Fruit fly (Drosophila melanogaster) whole organism, pupa: ENCODE data around the gene Past1.
A peak's percentile ranks its signal among the peaks of the same experiment; 100 is the strongest.

ENCODE experiments used
- CG10348 ChIP-seq: fragments of 200-800 bp; sonication (Bioruptor generic); IDR thresholded peaks from 2 replicates; pipeline ENCODE4 v1.3.6; 2022; ENCODE audit warnings: missing biosample characterization, missing genetic modification characterization
- CG12605 ChIP-seq: fragments of 200-800 bp; sonication (Bioruptor generic); IDR thresholded peaks from 2 replicates; pipeline ENCODE4 v1.3.6; 2022; ENCODE audit warnings: missing biosample characterization, missing genetic modification characterization
- CG13204 ChIP-seq: fragments of 200-800 bp; sonication (Bioruptor generic); optimal IDR thresholded peaks from 2 replicates; lab custom pipeline; 2018; ENCODE audit warnings: missing biosample characterization, mild to moderate bottlenecking, missing genetic modification characterization, moderate library complexity
- CG14655 ChIP-seq: fragments of 200-800 bp; sonication (Bioruptor generic); optimal IDR thresholded peaks from 3 replicates; lab custom pipeline; 2017; ENCODE audit warnings: mild to moderate bottlenecking, missing biosample characterization, missing genetic modification reagents, missing genetic modification characterization
- CG15710 ChIP-seq: fragments of 200-800 bp; sonication (Bioruptor generic); optimal IDR thresholded peaks from 2 replicates; lab custom pipeline; 2018; ENCODE audit warnings: missing biosample characterization, mild to moderate bottlenecking, missing genetic modification characterization, moderate library complexity
- CG17806 ChIP-seq: fragments of 200-800 bp; sonication (Bioruptor generic); optimal IDR thresholded peaks from 2 replicates; lab custom pipeline; 2018; ENCODE audit warnings: missing biosample characterization, mild to moderate bottlenecking, missing genetic modification characterization, moderate library complexity
- CG32121 ChIP-seq: fragments of 200-800 bp; sonication (Bioruptor generic); IDR thresholded peaks from 2 replicates; pipeline ENCODE4 v1.3.6; 2022; ENCODE audit warnings: missing biosample characterization, missing genetic modification characterization
- CG34367 ChIP-seq: fragments of 200-800 bp; sonication (Bioruptor generic); optimal IDR thresholded peaks from 2 replicates; lab custom pipeline; 2018; ENCODE audit warnings: missing biosample characterization, mild to moderate bottlenecking, missing genetic modification characterization
- CG4496 ChIP-seq: fragments of 200-800 bp; sonication (Bioruptor generic); IDR thresholded peaks from 3 replicates; pipeline ENCODE4 v1.3.6; 2022; ENCODE audit warnings: missing biosample characterization, missing genetic modification characterization
- CG8159 ChIP-seq: fragments of 200-800 bp; sonication (Bioruptor generic); optimal IDR thresholded peaks from 3 replicates; lab custom pipeline; 2018; ENCODE audit warnings: missing biosample characterization, mild to moderate bottlenecking, missing genetic modification characterization, moderate library complexity
- CG8301 ChIP-seq: fragments of 200-800 bp; sonication (Bioruptor generic); optimal IDR thresholded peaks from 2 replicates; lab custom pipeline; 2018; ENCODE audit warnings: missing biosample characterization, mild to moderate bottlenecking, missing genetic modification characterization
- D1 ChIP-seq: fragments of 200-800 bp; sonication (Bioruptor generic); optimal IDR thresholded peaks from 2 replicates; lab custom pipeline; 2018; ENCODE audit warnings: missing biosample characterization, mild to moderate bottlenecking, missing genetic modification characterization, moderate library complexity
- EcR ChIP-seq: fragments of 200-800 bp; sonication (Bioruptor generic); optimal IDR thresholded peaks from 3 replicates; lab custom pipeline; 2019; ENCODE audit warnings: missing biosample characterization, missing genetic modification characterization, mild to moderate bottlenecking, moderate library complexity, missing genetic modification reagents
- Ets98B ChIP-seq: fragments of 200-800 bp; sonication (Bioruptor generic); IDR thresholded peaks from 2 replicates; pipeline ENCODE4 v1.3.6; 2022; ENCODE audit warnings: missing biosample characterization, missing genetic modification characterization
- Pif1B ChIP-seq: fragments of 200-800 bp; sonication (Bioruptor generic); optimal IDR thresholded peaks from 3 replicates; lab custom pipeline; 2016; ENCODE audit warnings: missing biosample characterization, missing genetic modification characterization
- Snoo ChIP-seq: fragments of 200-800 bp; sonication (Bioruptor generic); optimal IDR thresholded peaks from 3 replicates; lab custom pipeline; 2017; ENCODE audit warnings: missing biosample characterization, mild to moderate bottlenecking, missing genetic modification characterization, inconsistent platforms
- fd96Ca ChIP-seq: fragments of 200-800 bp; sonication (Bioruptor generic); IDR thresholded peaks from 3 replicates; pipeline ENCODE4 v1.3.6; 2022; ENCODE audit warnings: missing biosample characterization, missing genetic modification characterization
- gl ChIP-seq: fragments of 200-800 bp; sonication (Bioruptor generic); optimal IDR thresholded peaks from 2 replicates; lab custom pipeline; 2018; ENCODE audit warnings: missing biosample characterization, mild to moderate bottlenecking, missing genetic modification characterization
- rn ChIP-seq: fragments of 200-800 bp; sonication (Bioruptor generic); IDR thresholded peaks from 2 replicates; pipeline ENCODE4 v1.3.6; 2022; ENCODE audit warnings: missing biosample characterization, missing genetic modification characterization

The Past1 gene

DNA sequence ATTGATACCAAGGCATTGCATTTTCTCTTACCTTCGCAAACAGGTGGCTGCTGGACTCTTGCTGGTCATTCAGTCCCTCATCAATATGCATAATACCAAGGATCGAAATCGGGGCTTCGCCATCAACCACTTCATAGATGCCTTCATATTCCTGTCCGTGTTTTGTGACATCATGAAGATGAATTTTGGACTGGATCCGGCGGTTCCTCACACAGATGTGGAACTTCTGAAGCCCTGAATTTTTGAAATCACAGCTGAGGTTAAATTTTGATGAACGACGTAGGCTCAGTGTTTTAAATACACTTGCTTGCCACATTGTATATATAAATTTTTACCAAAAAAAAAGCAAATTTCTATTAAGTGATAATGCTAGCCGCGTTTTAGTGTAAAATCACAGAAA, at the start of gene Past1:
Gene Past1, plus strand, starts transcription at position 301 of the 400 bp plus-strand sequence.
- TF ChIP-seq Pif1B (no peak), Snoo (tag; lab: Kevin White, UChicago) (no peak), CG12605 (GFP tag; lab: Robert Waterston, UW) (no peak), CG32121 (GFP tag; lab: Robert Waterston, UW) (no peak), D1 (tag; lab: Kevin White, UChicago) (no peak), Ets98B (GFP tag; lab: Robert Waterston, UW) (no peak), CG4496 (no peak), gl (tag; lab: Kevin White, UChicago) (no peak), CG17806 (tag; lab: Kevin White, UChicago) (no peak), CG34367 (no peak)
- TF ChIP-seq, all 21 proteins: peak for 0

DNA sequence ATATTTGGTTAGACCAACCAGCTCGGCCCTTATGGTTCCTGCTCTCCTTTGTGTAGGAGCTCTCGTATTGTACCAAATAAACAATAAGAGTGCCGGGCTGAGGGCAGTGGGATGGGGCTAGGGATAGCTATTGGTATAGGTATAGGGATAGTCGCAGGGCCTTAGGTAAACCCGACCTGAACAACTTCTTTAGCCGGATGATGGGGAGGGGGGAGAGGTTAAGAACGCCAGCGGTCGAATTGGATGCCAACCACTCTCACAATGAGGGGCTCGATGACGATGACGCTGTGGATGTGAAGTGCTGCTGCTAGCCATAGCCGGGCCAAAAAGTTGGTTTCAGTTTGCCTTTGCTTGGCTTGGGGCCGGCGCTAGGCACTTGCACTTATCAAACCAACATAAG, 49.8 kb upstream of the Past1 start:
- TF ChIP-seq CG34367 (no peak), CG17806 (tag; lab: Kevin White, UChicago) (no peak), CG32121 (GFP tag; lab: Robert Waterston, UW) (no peak), fd96Ca (GFP tag; lab: Robert Waterston, UW) (0 out of 3 replicates have a peak, but pooled peaks have one; percentile 26), D1 (tag; lab: Kevin White, UChicago) (no peak), CG15710 (tag; lab: Kevin White, UChicago) (no peak)

DNA sequence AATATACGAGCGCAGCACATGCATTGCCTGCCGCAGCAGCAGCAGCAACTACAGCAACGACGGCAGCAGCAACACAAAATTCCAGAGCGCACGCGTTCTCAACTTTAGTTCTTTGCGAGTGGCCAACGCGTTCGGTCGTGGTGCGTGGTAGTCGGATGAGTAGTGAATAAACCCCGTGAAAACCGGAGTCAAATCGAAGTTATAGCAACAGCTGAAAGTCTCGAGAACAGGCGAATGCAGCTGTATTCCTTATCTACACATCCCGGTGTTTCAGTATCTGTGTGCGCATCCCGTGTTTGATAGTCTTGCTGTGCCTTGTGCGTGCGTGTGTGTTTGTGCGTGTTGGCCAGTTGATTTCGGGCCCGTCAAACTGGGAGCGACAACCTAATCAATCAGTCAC, 49.2 kb upstream of the Past1 start, which contains the start of gene Dtg:
Gene Dtg, plus strand, starts transcription at position 105 of the 400 bp plus-strand sequence.
- TF ChIP-seq Ets98B (GFP tag; lab: Robert Waterston, UW), result 0 out of 2 replicates have a peak, but pooled peaks have one; percentile 11
- peak; percentile 66 for TF ChIP-seq EcR (GFP tag; lab: Kevin White, UChicago)
- no peak for TF ChIP-seq fd96Ca (GFP tag; lab: Robert Waterston, UW)
- 0 out of 2 replicates have a peak, but pooled peaks have one; percentile 24 for TF ChIP-seq CG12605 (GFP tag; lab: Robert Waterston, UW)
- TF ChIP-seq CG4496, result peak; percentile 50; the same call in 1 of the 3 replicates
- no peak for TF ChIP-seq Pif1B

- TF ChIP-seq D1 (tag; lab: Kevin White, UChicago) (no peak), EcR (GFP tag; lab: Kevin White, UChicago) (no peak), CG17806 (tag; lab: Kevin White, UChicago) (no peak), CG4496 (no peak), CG13204 (GFP tag; lab: Kevin White, UChicago) (no peak), CG8159 (tag; lab: Kevin White, UChicago) (no peak), rn (GFP tag; lab: Robert Waterston, UW) (no peak)
- TF ChIP-seq, all 21 proteins: peak for 0
These were observed 47.8 kb upstream of the Past1 start for dm6 chr3R:12649099-12650029.

- TF ChIP-seq fd96Ca (GFP tag; lab: Robert Waterston, UW) (no peak), rn (GFP tag; lab: Robert Waterston, UW) (no peak), CG13204 (GFP tag; lab: Kevin White, UChicago) (no peak), CG17806 (tag; lab: Kevin White, UChicago) (no peak), D1 (tag; lab: Kevin White, UChicago) (peak; percentile 29)
These were observed 46.6 kb upstream of the Past1 start for dm6 chr3R:12650537-12650936.

DNA sequence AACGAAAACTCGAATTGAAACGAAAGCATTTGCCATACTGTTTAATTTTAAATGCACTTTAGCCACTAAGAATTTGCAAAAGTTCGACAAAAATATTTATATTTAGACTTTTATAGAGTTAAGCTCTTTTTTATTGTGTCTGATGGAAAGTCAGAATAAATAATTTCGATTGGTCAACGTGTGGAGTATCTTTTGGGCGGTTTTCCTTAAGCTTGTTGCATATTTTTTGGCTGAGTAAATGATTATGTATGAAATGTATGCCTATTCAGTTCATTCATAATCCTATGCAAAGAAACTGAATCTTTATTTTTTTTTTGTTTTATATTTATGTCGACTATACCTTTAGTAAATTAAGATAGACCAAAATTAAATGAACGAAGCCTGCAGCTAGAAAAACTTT, 44.4 kb upstream of the Past1 start:
- TF ChIP-seq Pif1B (no peak), fd96Ca (GFP tag; lab: Robert Waterston, UW) (no peak), CG14655 (GFP tag; lab: Kevin White, UChicago) (no peak), CG8301 (no peak), CG15710 (tag; lab: Kevin White, UChicago) (no peak), Ets98B (GFP tag; lab: Robert Waterston, UW) (no peak), D1 (tag; lab: Kevin White, UChicago) (no peak), CG13204 (GFP tag; lab: Kevin White, UChicago) (no peak), CG12605 (GFP tag; lab: Robert Waterston, UW) (no peak), Snoo (tag; lab: Kevin White, UChicago) (no peak), CG17806 (tag; lab: Kevin White, UChicago) (no peak), CG8159 (tag; lab: Kevin White, UChicago) (no peak), CG10348 (no peak), EcR (GFP tag; lab: Kevin White, UChicago) (no peak)
